Fruit fly (Drosophila melanogaster) whole organism, embryonic: ENCODE results near the gene CG2124.

ENCODE experiments used
- Aef1 ChIP-seq: fragments of 200-800 bp; sonication (Bioruptor generic); IDR thresholded peaks from 3 replicates; pipeline ENCODE4 v1.3.6; 2022; ENCODE audit warnings: missing biosample characterization, missing genetic modification characterization
- Atf6 ChIP-seq: fragments of 200-800 bp; sonication (Bioruptor generic); IDR thresholded peaks from 2 replicates; pipeline ENCODE4 v1.3.6; 2022; ENCODE audit warnings: missing biosample characterization, missing genetic modification characterization
- CG10147 ChIP-seq: fragments of 200-800 bp; sonication (Bioruptor generic); optimal IDR thresholded peaks from 2 replicates; lab custom pipeline; 2019; ENCODE audit warnings: missing biosample characterization, mild to moderate bottlenecking, missing genetic modification characterization, moderate library complexity
- CG10431 ChIP-seq: fragments of 200-800 bp; sonication (Bioruptor generic); optimal IDR thresholded peaks from 3 replicates; lab custom pipeline; 2018; ENCODE audit warnings: missing biosample characterization, mild to moderate bottlenecking, missing genetic modification characterization
- CG10565 ChIP-seq: fragments of 200-800 bp; sonication (Bioruptor generic); optimal IDR thresholded peaks from 3 replicates; lab custom pipeline; 2016; ENCODE audit warnings: missing biosample characterization, mild to moderate bottlenecking, missing genetic modification characterization
- CG11504 ChIP-seq: fragments of 200-800 bp; sonication (Bioruptor generic); optimal IDR thresholded peaks from 3 replicates; lab custom pipeline; 2019; ENCODE audit warnings: missing biosample characterization, mild to moderate bottlenecking, missing genetic modification characterization, moderate library complexity
- CG12391 ChIP-seq: fragments of 200-800 bp; sonication (Bioruptor generic); optimal IDR thresholded peaks from 3 replicates; lab custom pipeline; 2018; ENCODE audit warnings: missing biosample characterization, mild to moderate bottlenecking, missing genetic modification characterization, moderate library complexity
- CG12659 ChIP-seq: fragments of 200-800 bp; sonication (Bioruptor generic); optimal IDR thresholded peaks from 3 replicates; lab custom pipeline; 2017; ENCODE audit warnings: mild to moderate bottlenecking, missing biosample characterization, missing genetic modification reagents, missing genetic modification characterization
- CG12942 ChIP-seq: fragments of 200-800 bp; sonication (Bioruptor generic); optimal IDR thresholded peaks from 3 replicates; lab custom pipeline; 2016; ENCODE audit warnings: missing biosample characterization, missing genetic modification characterization
- CG13296 ChIP-seq: fragments of 200-800 bp; sonication (Bioruptor generic); optimal IDR thresholded peaks from 3 replicates; lab custom pipeline; 2018; ENCODE audit warnings: missing biosample characterization, mild to moderate bottlenecking, missing genetic modification characterization
- CG13775 ChIP-seq: fragments of 200-800 bp; sonication (Bioruptor generic); optimal IDR thresholded peaks from 3 replicates; lab custom pipeline; 2017; ENCODE audit warnings: missing biosample characterization, mild to moderate bottlenecking, missing genetic modification characterization
- CG14014 ChIP-seq: fragments of 200-800 bp; sonication (Bioruptor generic); IDR thresholded peaks from 2 replicates; pipeline ENCODE4 v1.3.6; 2022; ENCODE audit warnings: missing biosample characterization, missing genetic modification characterization
- CG15514 ChIP-seq: fragments of 200-800 bp; sonication (Bioruptor generic); optimal IDR thresholded peaks from 3 replicates; lab custom pipeline; 2017; ENCODE audit warnings: missing biosample characterization, missing genetic modification characterization, mild to moderate bottlenecking, moderate library complexity, missing genetic modification reagents
- CG2875 ChIP-seq: fragments of 200-800 bp; sonication (Bioruptor generic); optimal IDR thresholded peaks from 2 replicates; lab custom pipeline; 2017; ENCODE audit warnings: missing biosample characterization, mild to moderate bottlenecking, missing genetic modification characterization, missing genetic modification reagents
- CG31224 ChIP-seq: fragments of 200-800 bp; sonication (Bioruptor generic); IDR thresholded peaks from 2 replicates; pipeline ENCODE4 v1.3.6; 2022; ENCODE audit warnings: missing biosample characterization, missing genetic modification characterization
- CG3995 ChIP-seq: fragments of 200-800 bp; sonication (Bioruptor generic); optimal IDR thresholded peaks from 3 replicates; lab custom pipeline; 2016; ENCODE audit warnings: missing biosample characterization, missing genetic modification characterization
- CG4820 ChIP-seq: fragments of 200-800 bp; sonication (Bioruptor generic); optimal IDR thresholded peaks from 3 replicates; lab custom pipeline; 2016; ENCODE audit warnings: missing biosample characterization, missing genetic modification characterization
- CG6254 ChIP-seq: fragments of 200-800 bp; sonication (Bioruptor generic); optimal IDR thresholded peaks from 3 replicates; lab custom pipeline; 2017; ENCODE audit warnings: mild to moderate bottlenecking, missing biosample characterization, missing genetic modification reagents, missing genetic modification characterization
- CG7745 ChIP-seq: fragments of 200-800 bp; sonication (Bioruptor generic); optimal IDR thresholded peaks from 2 replicates; lab custom pipeline; 2018; ENCODE audit warnings: missing biosample characterization, mild to moderate bottlenecking, missing genetic modification characterization, moderate library complexity
- CG7839 ChIP-seq: fragments of 200-800 bp; sonication (Bioruptor generic); optimal IDR thresholded peaks from 3 replicates; lab custom pipeline; 2018; ENCODE audit warnings: missing biosample characterization, mild to moderate bottlenecking, missing genetic modification characterization, moderate library complexity
- CG8944 ChIP-seq: fragments of 200-800 bp; sonication (Bioruptor generic); optimal IDR thresholded peaks from 3 replicates; lab custom pipeline; 2016; ENCODE audit warnings: missing biosample characterization, missing genetic modification characterization
- CG9817 ChIP-seq: fragments of 200-800 bp; sonication (Bioruptor generic); optimal IDR thresholded peaks from 2 replicates; lab custom pipeline; 2018; ENCODE audit warnings: missing biosample characterization, mild to moderate bottlenecking, missing genetic modification characterization, moderate library complexity
- CHES-1-like ChIP-seq: fragments of 200-800 bp; sonication (Bioruptor generic); optimal IDR thresholded peaks from 2 replicates; lab custom pipeline; 2016; ENCODE audit warnings: missing biosample characterization, missing genetic modification characterization
- Camta ChIP-seq: fragments of 200-800 bp; sonication (Bioruptor generic); optimal IDR thresholded peaks from 2 replicates; lab custom pipeline; 2016; ENCODE audit warnings: missing biosample characterization, missing genetic modification characterization
- Chrac-16 ChIP-seq: fragments of 200-800 bp; sonication (Bioruptor generic); optimal IDR thresholded peaks from 3 replicates; lab custom pipeline; 2016; ENCODE audit warnings: missing biosample characterization, missing genetic modification characterization
- D19A ChIP-seq: fragments of 200-800 bp; optimal IDR thresholded peaks from 3 replicates; lab custom pipeline; 2019; ENCODE audit warnings: missing biosample characterization, mild to moderate bottlenecking, missing genetic modification characterization, moderate library complexity
- Eip74EF ChIP-seq, 2 experiments: fragments of 200-800 bp in 1 of 2; fragments of >200 bp in 1 of 2; sonication (Bioruptor generic) in 1 of 2; optimal IDR thresholded peaks; 2 replicates each; lab custom pipeline; 2017 to 2019; ENCODE audit warnings: missing biosample characterization in 2 of 2, missing genetic modification characterization in 2 of 2, mild to moderate bottlenecking in 1 of 2, moderate library complexity in 1 of 2
- Hmx ChIP-seq: fragments of 200-800 bp; sonication (Bioruptor generic); optimal IDR thresholded peaks from 2 replicates; lab custom pipeline; 2016; ENCODE audit warnings: missing biosample characterization, missing genetic modification characterization
- Opbp ChIP-seq: fragments of 200-800 bp; sonication (Bioruptor generic); IDR thresholded peaks from 3 replicates; pipeline ENCODE4 v1.3.6; 2022; ENCODE audit warnings: missing biosample characterization, missing genetic modification characterization; ENCODE audit not compliant: partially characterized antibody
- Ptx1 ChIP-seq: fragments of 200-800 bp; sonication (Bioruptor generic); IDR thresholded peaks from 2 replicates; pipeline ENCODE4 v1.3.6; 2022; ENCODE audit warnings: missing biosample characterization, missing genetic modification characterization
- Sin3A ChIP-seq: fragments of >200 bp; optimal IDR thresholded peaks from 2 replicates; lab custom pipeline; 2018
- Sry-δ ChIP-seq: fragments of 200-800 bp; sonication (Bioruptor generic); optimal IDR thresholded peaks from 2 replicates; lab custom pipeline; 2016; ENCODE audit warnings: missing biosample characterization, missing genetic modification characterization
- Ssrp ChIP-seq: fragments of 200-800 bp; sonication (Bioruptor generic); optimal IDR thresholded peaks from 2 replicates; lab custom pipeline; 2018; ENCODE audit warnings: missing biosample characterization, mild to moderate bottlenecking, missing genetic modification characterization, moderate library complexity
- al ChIP-seq: fragments of 200-800 bp; sonication (Bioruptor generic); IDR thresholded peaks from 2 replicates; pipeline ENCODE4 v1.3.6; 2022; ENCODE audit warnings: missing biosample characterization, missing genetic modification characterization
- az2 ChIP-seq: fragments of 200-800 bp; sonication (Bioruptor generic); optimal IDR thresholded peaks from 3 replicates; lab custom pipeline; 2016; ENCODE audit warnings: missing biosample characterization, missing genetic modification characterization
- bab2 ChIP-seq: fragments of 200-800 bp; sonication (Bioruptor generic); optimal IDR thresholded peaks from 2 replicates; lab custom pipeline; 2016; ENCODE audit warnings: missing biosample characterization, missing genetic modification characterization
- bsh ChIP-seq, 2 experiments: fragments of 200-800 bp; sonication (Bioruptor generic); optimal IDR thresholded peaks; 2 replicates each; lab custom pipeline; 2017 to 2018; ENCODE audit warnings: mild to moderate bottlenecking in 2 of 2, missing biosample characterization in 2 of 2, missing genetic modification characterization in 2 of 2, moderate library complexity in 1 of 2
- chif ChIP-seq, 2 experiments: fragments of 200-800 bp; sonication (Bioruptor generic); optimal IDR thresholded peaks; 3 replicates each; lab custom pipeline; 2016; ENCODE audit warnings: missing biosample characterization in 2 of 2, missing genetic modification characterization in 2 of 2
- dati ChIP-seq: fragments of 200-800 bp; sonication (Bioruptor generic); IDR thresholded peaks from 2 replicates; pipeline ENCODE4 v1.3.6; 2022; ENCODE audit warnings: missing biosample characterization, missing genetic modification characterization
- ewg ChIP-seq: fragments of 200-800 bp; sonication (Bioruptor generic); optimal IDR thresholded peaks from 3 replicates; lab custom pipeline; 2017; ENCODE audit warnings: mild to moderate bottlenecking, missing biosample characterization, missing genetic modification reagents, missing genetic modification characterization
- fd96Cb ChIP-seq: fragments of 200-800 bp; sonication (Bioruptor generic); optimal IDR thresholded peaks from 2 replicates; lab custom pipeline; 2018; ENCODE audit warnings: missing biosample characterization, mild to moderate bottlenecking, missing genetic modification characterization, moderate library complexity
- fu2 ChIP-seq: fragments of 200-800 bp; sonication (Bioruptor generic); optimal IDR thresholded peaks from 2 replicates; lab custom pipeline; 2016; ENCODE audit warnings: missing biosample characterization, missing genetic modification characterization
- gcm2 ChIP-seq: fragments of 200-800 bp; sonication (Bioruptor generic); optimal IDR thresholded peaks from 2 replicates; lab custom pipeline; 2016; ENCODE audit warnings: missing biosample characterization, missing genetic modification characterization
- lola ChIP-seq, 3 experiments: fragments of >200 bp in 2 of 3; fragments of 200-800 bp in 1 of 3; sonication (Bioruptor generic) in 1 of 3; optimal IDR thresholded peaks; 2 replicates each; lab custom pipeline; 2017 to 2019; ENCODE audit warnings: missing biosample characterization in 3 of 3, missing genetic modification characterization in 3 of 3, mild to moderate bottlenecking in 1 of 3, moderate library complexity in 1 of 3
- nmo ChIP-seq: fragments of 200-800 bp; sonication (Bioruptor generic); optimal IDR thresholded peaks from 2 replicates; lab custom pipeline; 2018; ENCODE audit warnings: missing biosample characterization, mild to moderate bottlenecking, missing genetic modification characterization, moderate library complexity
- oc ChIP-seq: fragments of 200-800 bp; sonication (Bioruptor generic); optimal IDR thresholded peaks from 2 replicates; lab custom pipeline; 2018; ENCODE audit warnings: missing biosample characterization, mild to moderate bottlenecking, missing genetic modification characterization, moderate library complexity
- sens-2 ChIP-seq: fragments of 200-800 bp; sonication (Bioruptor generic); IDR thresholded peaks from 2 replicates; pipeline ENCODE4 v1.3.6; 2022; ENCODE audit warnings: missing biosample characterization, missing genetic modification characterization
- seq ChIP-seq: fragments of 200-800 bp; sonication (Bioruptor generic); IDR thresholded peaks from 2 replicates; pipeline ENCODE4 v1.3.6; 2022; ENCODE audit warnings: missing biosample characterization, missing genetic modification characterization
- tup ChIP-seq: fragments of 200-800 bp; sonication (Bioruptor generic); optimal IDR thresholded peaks from 2 replicates; lab custom pipeline; 2016; ENCODE audit warnings: missing biosample characterization, mild to moderate bottlenecking, missing genetic modification characterization, moderate library complexity
- wor ChIP-seq: fragments of 200-800 bp; sonication (Bioruptor generic); IDR thresholded peaks from 2 replicates; pipeline ENCODE4 v1.3.6; 2022; ENCODE audit warnings: missing biosample characterization, missing genetic modification characterization

The CG2124 gene

DNA sequence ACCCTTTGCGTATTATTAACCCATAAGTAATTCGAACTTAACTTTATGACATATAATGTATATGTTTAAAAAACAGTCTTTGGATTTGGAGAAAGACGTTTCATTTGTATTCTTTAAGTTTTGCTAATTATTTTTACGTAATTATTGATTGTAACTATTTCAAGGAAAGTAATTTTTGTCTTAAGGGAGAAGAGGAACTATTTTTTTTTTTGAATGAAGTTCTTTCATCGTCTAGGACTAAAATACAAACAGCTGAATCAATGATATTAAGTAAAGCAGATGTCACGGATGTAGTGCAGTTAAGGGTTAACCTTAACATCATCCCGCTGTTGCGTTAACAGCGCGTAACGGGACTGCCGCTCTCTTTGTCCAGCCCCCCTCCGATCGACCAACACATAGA is 33.0 kb downstream of the CG2124 start (continued):
- TF ChIP-seq ewg (no peak), Camta (GFP tag; lab: Kevin White, UChicago) (peak; percentile 10), CHES-1-like (GFP tag; lab: Kevin White, UChicago) (no peak), dati (no peak), CG10565 (GFP tag; lab: Kevin White, UChicago) (no peak), fu2 (no peak), tup (GFP tag; lab: Kevin White, UChicago) (no peak), CG3995 (GFP tag; lab: Kevin White, UChicago) (no peak), D19A (tag; lab: Kevin White, UChicago) (peak; percentile 28), CG14014 (GFP tag; lab: Robert Waterston, UW) (no peak), chif (GFP tag; optimal IDR thresholded peaks at IDR 0.05; lab: Kevin White, UChicago) (peak in 1 of 2 experiments; percentile 36), Opbp (GFP tag; lab: Robert Waterston, UW) (no peak), CG6254 (GFP tag; lab: Kevin White, UChicago) (peak; percentile 2), Aef1 (GFP tag; lab: Robert Waterston, UW) (no peak), fd96Cb (tag; lab: Kevin White, UChicago) (peak; percentile 55), CG12391 (peak; percentile 62), CG12942 (GFP tag; lab: Kevin White, UChicago) (peak; percentile 11), CG11504 (peak; percentile 69), bab2 (peak; percentile 30), seq (GFP tag; lab: Robert Waterston, UW) (0 out of 2 replicates have a peak, but pooled peaks have one; percentile 19), CG10431 (no peak), Eip74EF (GFP tag; optimal IDR thresholded peaks at IDR 0.05; lab: Kevin White, UChicago) (peak in 1 of 2 experiments; percentile 14), lola (GFP tag; optimal IDR thresholded peaks at IDR 0.05; lab: Kevin White, UChicago) (peak in 1 of 3 experiments; percentile 49), Ptx1 (GFP tag; lab: Robert Waterston, UW) (peak; percentile 33; the same call in 1 of the 2 replicates), Sin3A (lab: Kevin White, UChicago) (no peak), CG8944 (no peak), sens-2 (GFP tag; lab: Robert Waterston, UW) (no peak), gcm2 (no peak), CG13296 (peak; percentile 40), CG10147 (GFP tag; lab: Kevin White, UChicago) (peak; percentile 74), bsh (GFP tag; optimal IDR thresholded peaks at IDR 0.05; lab: Kevin White, UChicago) (peak in 1 of 2 experiments; percentile 56), Sry-δ (GFP tag; lab: Kevin White, UChicago) (no peak), CG15514 (GFP tag; lab: Kevin White, UChicago) (no peak), CG2875 (GFP tag; lab: Kevin White, UChicago) (no peak), CG31224 (GFP tag; lab: Robert Waterston, UW) (0 out of 2 replicates have a peak, but pooled peaks have one; percentile 10), Ssrp (tag; lab: Kevin White, UChicago) (peak; percentile 30), CG12659 (GFP tag; lab: Kevin White, UChicago) (peak; percentile 42), az2 (GFP tag; lab: Kevin White, UChicago) (peak; percentile 41), Chrac-16 (GFP tag; lab: Kevin White, UChicago) (peak; percentile 5), nmo (GFP tag; lab: Kevin White, UChicago) (peak; percentile 57), al (GFP tag; lab: Robert Waterston, UW) (no peak), oc (no peak), CG13775 (GFP tag; lab: Kevin White, UChicago) (peak; percentile 44), CG7839 (tag; lab: Kevin White, UChicago) (peak; percentile 67), Hmx (GFP tag; lab: Kevin White, UChicago) (peak; percentile 21), CG4820 (peak; percentile 1), CG7745 (no peak), Atf6 (GFP tag; lab: Robert Waterston, UW) (0 out of 2 replicates have a peak, but pooled peaks have one; percentile 13), wor (no peak), CG9817 (peak; percentile 11)
